Fruit fly (Drosophila melanogaster): ENCODE results near the gene tut.

tut gene

dm6 chr3L:8177795-8178564, 32.6 kb downstream of the tut start, which contains the start of gene Nmt (continued):
- TF ChIP-seq CG6175 (GFP tag; IDR thresholded peaks at IDR 0.05): no peak
- no peak for TF ChIP-seq run (tag; optimal IDR thresholded peaks at IDR 0.05)
- TF ChIP-seq salm (tag; optimal IDR thresholded peaks at IDR 0.05): no peak
- no peak for TF ChIP-seq ab (GFP tag; optimal IDR thresholded peaks at IDR 0.05)
- peak; percentile 36; the same call in 1 of the 2 replicates for TF ChIP-seq CG14667 (GFP tag; IDR thresholded peaks at IDR 0.05)
- no peak for TF ChIP-seq Jarid2 (GFP tag; optimal IDR thresholded peaks at IDR 0.05)
- no peak for TF ChIP-seq CG4360 (GFP tag; IDR thresholded peaks at IDR 0.05)
- TF ChIP-seq Bdp1 (GFP tag; optimal IDR thresholded peaks at IDR 0.05): no peak
- TF ChIP-seq row (GFP tag; IDR thresholded peaks at IDR 0.05): peak; percentile 71
- peak; percentile 4 for TF ChIP-seq Dip3 (GFP tag; optimal IDR thresholded peaks at IDR 0.05)
- TF ChIP-seq otp (GFP tag; IDR thresholded peaks at IDR 0.05): no peak
- TF ChIP-seq CG13123 (GFP tag; optimal IDR thresholded peaks at IDR 0.05): no peak
- no peak for TF ChIP-seq klu (GFP tag; IDR thresholded peaks at IDR 0.05)
- TF ChIP-seq Adf1 (GFP tag; IDR thresholded peaks at IDR 0.05): no peak; the same call in 1 of the 2 replicates
- peak; percentile 66 for TF ChIP-seq inv (GFP tag; IDR thresholded peaks at IDR 0.05; ENCODE audit: partially characterized antibody)
- TF ChIP-seq Eip74EF (GFP tag; optimal IDR thresholded peaks at IDR 0.05): no peak
- no peak for TF ChIP-seq yki (optimal IDR thresholded peaks at IDR 0.05)
- peak; percentile 35; the same call in 1 of the 2 replicates for TF ChIP-seq CG42726 (GFP tag; IDR thresholded peaks at IDR 0.05; ENCODE audit: partially characterized antibody)
- TF ChIP-seq HLH4C (GFP tag; IDR thresholded peaks at IDR 0.05; ENCODE audit: partially characterized antibody): peak; percentile 71
- TF ChIP-seq Mes4 (GFP tag; optimal IDR thresholded peaks at IDR 0.05): no peak
- peak; percentile 80 for TF ChIP-seq gfzf (GFP tag; optimal IDR thresholded peaks at IDR 0.05)
- no peak for TF ChIP-seq CTCF (GFP tag; optimal IDR thresholded peaks at IDR 0.05)
- no peak for TF ChIP-seq CG31224 (GFP tag; IDR thresholded peaks at IDR 0.05)
- TF ChIP-seq CG14441 (GFP tag; IDR thresholded peaks at IDR 0.05): no peak
- TF ChIP-seq bab2 (GFP tag; optimal IDR thresholded peaks at IDR 0.05): no peak
- TF ChIP-seq h (optimal IDR thresholded peaks at IDR 0.05): no peak
- no peak for TF ChIP-seq CG1792 (GFP tag; optimal IDR thresholded peaks at IDR 0.05)
- TF ChIP-seq MESR4 (GFP tag; optimal IDR thresholded peaks at IDR 0.05): peak; percentile 45
- TF ChIP-seq Sry-δ (GFP tag; optimal IDR thresholded peaks at IDR 0.05): peak; percentile 68
- TF ChIP-seq so (GFP tag; IDR thresholded peaks at IDR 0.05): no peak
- TF ChIP-seq CG10274 (GFP tag; optimal IDR thresholded peaks at IDR 0.05): no peak
- TF ChIP-seq crp (GFP tag; optimal IDR thresholded peaks at IDR 0.05): peak; percentile 25 to 90
- TF ChIP-seq gro (GFP tag; optimal IDR thresholded peaks at IDR 0.05): no peak
- no peak for TF ChIP-seq CG11504 (tag; optimal IDR thresholded peaks at IDR 0.05)
- TF ChIP-seq CG3995 (GFP tag; optimal IDR thresholded peaks at IDR 0.05): peak; percentile 52
- TF ChIP-seq CG8281 (tag; optimal IDR thresholded peaks at IDR 0.05): no peak
- TF ChIP-seq pum (GFP tag; optimal IDR thresholded peaks at IDR 0.05): no peak
- peak; percentile 91 for TF ChIP-seq grau (tag; optimal IDR thresholded peaks at IDR 0.05)
- no peak for TF ChIP-seq Dfd (GFP tag; optimal IDR thresholded peaks at IDR 0.05)
- no peak for TF ChIP-seq Ssrp (tag; optimal IDR thresholded peaks at IDR 0.05)
- peak; percentile 67; the same call in 2 of the 3 replicates for TF ChIP-seq knrl (GFP tag; IDR thresholded peaks at IDR 0.05; ENCODE audit: partially characterized antibody)
- TF ChIP-seq slp2 (GFP tag; optimal IDR thresholded peaks at IDR 0.05): no peak
- no peak for TF ChIP-seq B-H2 (GFP tag; optimal IDR thresholded peaks at IDR 0.05)
- no peak for TF ChIP-seq CG11398 (GFP tag; optimal IDR thresholded peaks at IDR 0.05)
- TF ChIP-seq lmd (GFP tag; IDR thresholded peaks at IDR 0.05): no peak
- 0 out of 3 replicates have a peak, but pooled peaks have one; percentile 24 for TF ChIP-seq hb (GFP tag; IDR thresholded peaks at IDR 0.05; ENCODE audit: partially characterized antibody)
- TF ChIP-seq CG30020 (tag; optimal IDR thresholded peaks at IDR 0.05): no peak
- peak; percentile 10 for TF ChIP-seq CG9437 (GFP tag; optimal IDR thresholded peaks at IDR 0.05)
- TF ChIP-seq dm (GFP tag; optimal IDR thresholded peaks at IDR 0.05): no peak
- no peak for TF ChIP-seq pb (GFP tag; optimal IDR thresholded peaks at IDR 0.05)
- TF ChIP-seq CG6765 (GFP tag; optimal IDR thresholded peaks at IDR 0.05): no peak

Measured in whole organism, embryonic.